Worm (Caenorhabditis elegans): Measurements from ENCODE around the gene EEED8.13.
A peak's percentile ranks its signal among the peaks of the same experiment; 100 is the strongest.

The EEED8.13 gene

ce11 chrII:5389831-5390323, 22.5 kb downstream of the EEED8.13 start, which contains the start of gene ndx-6 (continued):
- TF ChIP-seq pax-1 (tag; optimal IDR thresholded peaks at IDR 0.05) (no peak), unc-42 (tag; optimal IDR thresholded peaks at IDR 0.05) (peak; percentile 44), ceh-2 (tag; optimal IDR thresholded peaks at IDR 0.05) (no peak), ref-2 (tag; optimal IDR thresholded peaks at IDR 0.05) (peak; percentile 55), dve-1 (tag; optimal IDR thresholded peaks at IDR 0.05) (peak; percentile 40), rnt-1 (tag; optimal IDR thresholded peaks at IDR 0.05) (peak; percentile 43), F13H6.1 (tag; optimal IDR thresholded peaks at IDR 0.05) (no peak), C38D4.7 (GFP tag; optimal IDR thresholded peaks at IDR 0.05) (peak; percentile 16), ceh-48 (tag; optimal IDR thresholded peaks at IDR 0.05) (peak; percentile 46), pros-1 (tag; optimal IDR thresholded peaks at IDR 0.05) (no peak), unc-3 (GFP tag; conservative IDR thresholded peaks at IDR 0.05) (no peak), unc-3 (tag; optimal IDR thresholded peaks at IDR 0.05) (peak; percentile 58), npax-4 (tag; optimal IDR thresholded peaks at IDR 0.05) (no peak), tbx-2 (tag; optimal IDR thresholded peaks at IDR 0.05) (peak; percentile 71), nfya-1 (tag; optimal IDR thresholded peaks at IDR 0.05) (peak; percentile 70), syd-9 (tag; optimal IDR thresholded peaks at IDR 0.05) (no peak), hlh-8 (tag; optimal IDR thresholded peaks at IDR 0.05) (peak; percentile 10), ceh-14 (tag; optimal IDR thresholded peaks at IDR 0.05) (no peak), tbx-7 (tag; optimal IDR thresholded peaks at IDR 0.05) (no peak), fkh-6 (tag; optimal IDR thresholded peaks at IDR 0.05) (peak; percentile 44), sox-4 (tag; optimal IDR thresholded peaks at IDR 0.05) (no peak), ceh-6 (GFP tag; optimal IDR thresholded peaks at IDR 0.05) (no peak), pqm-1 (tag; optimal IDR thresholded peaks at IDR 0.05) (no peak), pha-4 (tag; optimal IDR thresholded peaks at IDR 0.05) (no peak), ets-4 (tag; optimal IDR thresholded peaks at IDR 0.05) (peak; percentile 16)

- TF ChIP-seq unc-3 (GFP tag; conservative IDR thresholded peaks at IDR 0.05) (no peak), unc-3 (tag; optimal IDR thresholded peaks at IDR 0.05) (no peak), T23F11.4 (GFP tag; optimal IDR thresholded peaks at IDR 0.05) (no peak), ceh-31 (tag; optimal IDR thresholded peaks at IDR 0.05) (no peak), dmd-4 (tag; optimal IDR thresholded peaks at IDR 0.05; ENCODE audit: borderline replicate concordance) (no peak), zip-5 (tag; optimal IDR thresholded peaks at IDR 0.05) (no peak), unc-86 (tag; optimal IDR thresholded peaks at IDR 0.05) (no peak), fax-1 (tag; optimal IDR thresholded peaks at IDR 0.05) (no peak), ceh-18 (tag; optimal IDR thresholded peaks at IDR 0.05) (no peak), eyg-1 (tag; optimal IDR thresholded peaks at IDR 0.05) (no peak), unc-42 (tag; optimal IDR thresholded peaks at IDR 0.05) (no peak), nhr-11 (tag; optimal IDR thresholded peaks at IDR 0.05) (no peak), mec-3 (tag; optimal IDR thresholded peaks at IDR 0.05; ENCODE audit: borderline replicate concordance) (no peak), C08G9.2 (tag; optimal IDR thresholded peaks at IDR 0.05) (no peak)
Measured at ce11 chrII:5388786-5389421, 23.5 kb downstream of the EEED8.13 start, which contains the start of gene rsp-4. rsp-4 (minus strand) TSS chrII:5388836.

- TF ChIP-seq unc-55 (GFP tag; optimal IDR thresholded peaks at IDR 0.05) (no peak), ceh-14 (tag; optimal IDR thresholded peaks at IDR 0.05) (no peak), lim-6 (tag; optimal IDR thresholded peaks at IDR 0.05) (no peak), sdc-2 (tag; optimal IDR thresholded peaks at IDR 0.05) (no peak), fkh-6 (tag; optimal IDR thresholded peaks at IDR 0.05) (no peak), nhr-232 (tag; optimal IDR thresholded peaks at IDR 0.05) (no peak), sox-4 (tag; optimal IDR thresholded peaks at IDR 0.05) (no peak), che-1 (tag; optimal IDR thresholded peaks at IDR 0.05) (no peak), pax-1 (tag; optimal IDR thresholded peaks at IDR 0.05) (no peak), T23F11.4 (GFP tag; optimal IDR thresholded peaks at IDR 0.05) (no peak), ceh-34 (tag; optimal IDR thresholded peaks at IDR 0.05) (no peak), pag-3 (tag; optimal IDR thresholded peaks at IDR 0.05; ENCODE audit: borderline replicate concordance) (no peak), ceh-48 (tag; optimal IDR thresholded peaks at IDR 0.05) (no peak), nfya-1 (tag; optimal IDR thresholded peaks at IDR 0.05) (no peak), ceh-31 (tag; optimal IDR thresholded peaks at IDR 0.05) (no peak), Y22D7AL.16 (tag; optimal IDR thresholded peaks at IDR 0.05) (no peak), pha-2 (tag; optimal IDR thresholded peaks at IDR 0.05) (no peak)
Measured at ce11 chrII:5387217-5387616, 25.1 kb downstream of the EEED8.13 start, which contains the start of gene ccpp-6. ccpp-6 (minus strand) TSS chrII:5387317.

Data from whole organism, late embryonic.